Worm (Caenorhabditis elegans): ENCODE results near the gene nep-15.

DNA sequence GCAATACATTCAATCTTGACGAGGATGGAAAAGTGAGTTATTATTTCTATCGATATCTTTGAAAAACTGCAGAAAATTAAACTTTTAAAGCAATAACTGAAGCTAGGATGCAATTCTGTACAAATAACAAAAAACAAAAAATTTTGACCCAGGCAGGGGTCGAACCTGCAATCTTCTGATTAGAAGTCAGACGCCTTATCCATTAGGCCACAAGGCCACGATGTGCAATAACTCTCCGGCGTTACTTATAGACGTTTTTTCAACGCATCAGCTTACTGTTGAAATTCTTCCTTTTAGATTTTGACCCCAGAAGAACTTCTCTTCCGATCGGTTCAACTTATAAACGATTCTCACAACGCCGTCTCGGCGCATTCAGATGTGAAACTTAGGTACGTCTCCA, 9.6 kb downstream of the nep-15 start:
- TF ChIP-seq ceh-9 (tag; optimal IDR thresholded peaks at IDR 0.05) (no peak), dmd-4 (tag; optimal IDR thresholded peaks at IDR 0.05; ENCODE audit: borderline replicate concordance) (no peak), ref-2 (tag; optimal IDR thresholded peaks at IDR 0.05) (no peak), unc-86 (tag; optimal IDR thresholded peaks at IDR 0.05) (no peak), zip-5 (tag; optimal IDR thresholded peaks at IDR 0.05) (no peak), npax-4 (tag; optimal IDR thresholded peaks at IDR 0.05) (no peak)

All from whole organism, late embryonic.